Fruit fly (Drosophila melanogaster) whole organism, embryonic: ENCODE data around the gene PIG-Q.
A peak's percentile ranks its signal among the peaks of the same experiment; 100 is the strongest.

ENCODE experiments used
- Aef1 ChIP-seq: fragments of 200-800 bp; sonication (Bioruptor generic); IDR thresholded peaks from 3 replicates; pipeline ENCODE4 v1.3.6; 2022; ENCODE audit warnings: missing biosample characterization, missing genetic modification characterization
- Antp ChIP-seq: fragments of 200-800 bp; sonication (Bioruptor generic); optimal IDR thresholded peaks from 3 replicates; lab custom pipeline; 2016; ENCODE audit warnings: missing biosample characterization, missing genetic modification characterization
- BEAF-32 ChIP-seq: fragments of 200-800 bp; sonication (Bioruptor generic); optimal IDR thresholded peaks from 3 replicates; lab custom pipeline; 2017; ENCODE audit warnings: missing biosample characterization, missing genetic modification characterization, mild to moderate bottlenecking, moderate library complexity, missing genetic modification reagents
- Bgb ChIP-seq: fragments of 200-800 bp; sonication (Bioruptor generic); IDR thresholded peaks from 2 replicates; pipeline ENCODE4 v1.3.6; 2022; ENCODE audit warnings: missing biosample characterization, missing genetic modification characterization; ENCODE audit not compliant: partially characterized antibody
- CG10543 ChIP-seq: fragments of 200-800 bp; sonication (Bioruptor generic); optimal IDR thresholded peaks from 3 replicates; lab custom pipeline; 2017; ENCODE audit warnings: missing biosample characterization, mild to moderate bottlenecking, missing genetic modification characterization, moderate library complexity
- CG12104 ChIP-seq: fragments of 200-800 bp; sonication (Bioruptor generic); optimal IDR thresholded peaks from 3 replicates; lab custom pipeline; 2016; ENCODE audit warnings: missing biosample characterization, missing genetic modification characterization
- CG12769 ChIP-seq: fragments of 200-800 bp; sonication (Bioruptor generic); optimal IDR thresholded peaks from 2 replicates; lab custom pipeline; 2019; ENCODE audit warnings: missing biosample characterization, mild to moderate bottlenecking, missing genetic modification characterization, moderate library complexity
- CG14860 ChIP-seq: fragments of 200-800 bp; sonication (Bioruptor generic); IDR thresholded peaks from 3 replicates; pipeline ENCODE4 v1.3.6; 2022; ENCODE audit warnings: missing biosample characterization, missing genetic modification characterization; ENCODE audit not compliant: partially characterized antibody
- CG14965 ChIP-seq: fragments of 200-800 bp; sonication (Bioruptor generic); optimal IDR thresholded peaks from 2 replicates; lab custom pipeline; 2016; ENCODE audit warnings: missing biosample characterization, missing genetic modification characterization, borderline replicate concordance
- CG17328 ChIP-seq: fragments of 200-800 bp; sonication (Bioruptor generic); IDR thresholded peaks from 2 replicates; pipeline ENCODE4 v1.3.6; 2022; ENCODE audit warnings: missing biosample characterization, missing genetic modification characterization
- CG17359 ChIP-seq: fragments of 200-800 bp; sonication (Bioruptor generic); optimal IDR thresholded peaks from 3 replicates; lab custom pipeline; 2018; ENCODE audit warnings: missing biosample characterization, mild to moderate bottlenecking, missing genetic modification characterization, moderate library complexity
- CG2116 ChIP-seq: fragments of 200-800 bp; sonication (Bioruptor generic); optimal IDR thresholded peaks from 3 replicates; lab custom pipeline; 2018; ENCODE audit warnings: missing biosample characterization, mild to moderate bottlenecking, missing genetic modification characterization
- CG34376 ChIP-seq: fragments of 200-800 bp; sonication (Bioruptor generic); optimal IDR thresholded peaks from 2 replicates; lab custom pipeline; 2018; ENCODE audit warnings: missing biosample characterization, mild to moderate bottlenecking, missing genetic modification characterization
- CG6765 ChIP-seq: fragments of 200-800 bp; sonication (Bioruptor generic); optimal IDR thresholded peaks from 3 replicates; lab custom pipeline; 2017; ENCODE audit warnings: missing biosample characterization, mild to moderate bottlenecking, missing genetic modification characterization
- CG6791 ChIP-seq: fragments of 200-800 bp; sonication (Bioruptor generic); IDR thresholded peaks from 3 replicates; pipeline ENCODE4 v1.3.6; 2022; ENCODE audit warnings: missing biosample characterization, missing genetic modification characterization; ENCODE audit not compliant: partially characterized antibody
- CG6854 ChIP-seq: fragments of 200-800 bp; sonication (Bioruptor generic); optimal IDR thresholded peaks from 3 replicates; lab custom pipeline; 2017; ENCODE audit warnings: missing biosample characterization, mild to moderate bottlenecking, missing genetic modification characterization
- CG8478 ChIP-seq: fragments of >200 bp; optimal IDR thresholded peaks from 2 replicates; lab custom pipeline; 2018
- Camta ChIP-seq: fragments of 200-800 bp; sonication (Bioruptor generic); optimal IDR thresholded peaks from 2 replicates; lab custom pipeline; 2016; ENCODE audit warnings: missing biosample characterization, missing genetic modification characterization
- D19A ChIP-seq: fragments of 200-800 bp; optimal IDR thresholded peaks from 3 replicates; lab custom pipeline; 2019; ENCODE audit warnings: missing biosample characterization, mild to moderate bottlenecking, missing genetic modification characterization, moderate library complexity
- Dref ChIP-seq: fragments of 200-800 bp; sonication (Bioruptor generic); IDR thresholded peaks from 2 replicates; pipeline ENCODE4 v1.3.6; 2022; ENCODE audit warnings: missing biosample characterization, missing genetic modification characterization
- Ets97D ChIP-seq: fragments of 200-800 bp; sonication (Bioruptor generic); optimal IDR thresholded peaks from 3 replicates; lab custom pipeline; 2016; ENCODE audit warnings: missing biosample characterization, missing genetic modification characterization
- GATAe ChIP-seq: fragments of 200-800 bp; sonication (Bioruptor generic); conservative IDR thresholded peaks from 2 replicates; pipeline ENCODE4 v1.3.6; 2022; ENCODE audit warnings: missing biosample characterization, missing genetic modification characterization
- MBD-R2 ChIP-seq: fragments of 200-800 bp; sonication (Bioruptor generic); IDR thresholded peaks from 2 replicates; pipeline ENCODE4 v1.3.6; 2022; ENCODE audit warnings: missing biosample characterization, missing genetic modification characterization
- MESR4 ChIP-seq: fragments of 200-800 bp; sonication (Bioruptor generic); optimal IDR thresholded peaks from 2 replicates; lab custom pipeline; 2018; ENCODE audit warnings: missing biosample characterization, mild to moderate bottlenecking, missing genetic modification characterization, moderate library complexity
- Opbp ChIP-seq: fragments of 200-800 bp; sonication (Bioruptor generic); IDR thresholded peaks from 3 replicates; pipeline ENCODE4 v1.3.6; 2022; ENCODE audit warnings: missing biosample characterization, missing genetic modification characterization; ENCODE audit not compliant: partially characterized antibody
- Rfx ChIP-seq: fragments of 200-800 bp; sonication (Bioruptor generic); IDR thresholded peaks from 2 replicates; pipeline ENCODE4 v1.3.6; 2022; ENCODE audit warnings: missing biosample characterization, missing genetic modification characterization
- Xrp1 ChIP-seq: fragments of 200-800 bp; sonication (Bioruptor generic); IDR thresholded peaks from 2 replicates; pipeline ENCODE4 v1.3.6; 2022; ENCODE audit warnings: missing biosample characterization, missing genetic modification characterization
- YL-1 ChIP-seq: fragments of 200-800 bp; sonication (Bioruptor generic); optimal IDR thresholded peaks from 3 replicates; lab custom pipeline; 2017; ENCODE audit warnings: missing biosample characterization, mild to moderate bottlenecking, missing genetic modification characterization
- abd-A ChIP-seq: fragments of 200-800 bp; sonication (Bioruptor generic); optimal IDR thresholded peaks from 3 replicates; lab custom pipeline; 2019; ENCODE audit warnings: missing biosample characterization, mild to moderate bottlenecking, missing genetic modification characterization, moderate library complexity
- dm ChIP-seq: fragments of 200-800 bp; sonication (Bioruptor generic); optimal IDR thresholded peaks from 3 replicates; lab custom pipeline; 2016; ENCODE audit warnings: missing biosample characterization, missing genetic modification characterization
- dmrt99B ChIP-seq: fragments of 200-800 bp; sonication (Bioruptor generic); optimal IDR thresholded peaks from 2 replicates; lab custom pipeline; 2018; ENCODE audit warnings: missing biosample characterization, mild to moderate bottlenecking, missing genetic modification characterization, moderate library complexity
- ewg ChIP-seq: fragments of 200-800 bp; sonication (Bioruptor generic); optimal IDR thresholded peaks from 3 replicates; lab custom pipeline; 2017; ENCODE audit warnings: mild to moderate bottlenecking, missing biosample characterization, missing genetic modification reagents, missing genetic modification characterization
- grn ChIP-seq: fragments of 200-800 bp; sonication (Bioruptor generic); optimal IDR thresholded peaks from 3 replicates; lab custom pipeline; 2017; ENCODE audit warnings: missing biosample characterization, missing genetic modification characterization
- hkb ChIP-seq, 2 experiments: fragments of 200-800 bp in 1 of 2; fragments of >200 bp in 1 of 2; sonication (Bioruptor generic) in 1 of 2; IDR thresholded peaks in 1 of 2; optimal IDR thresholded peaks in 1 of 2; 2 replicates each; pipeline versions ENCODE4 v1.3.6 to Lab custom; 2017 to 2022; ENCODE audit warnings: missing biosample characterization in 1 of 2, missing genetic modification characterization in 1 of 2
- hth ChIP-seq: fragments of >200 bp; optimal IDR thresholded peaks from 2 replicates; lab custom pipeline; 2017; ENCODE audit warnings: inconsistent platforms
- kni ChIP-seq: fragments of 200-800 bp; sonication (Bioruptor generic); optimal IDR thresholded peaks from 3 replicates; lab custom pipeline; 2017; ENCODE audit warnings: mild to moderate bottlenecking, missing biosample characterization, missing genetic modification reagents, missing genetic modification characterization
- mld ChIP-seq: fragments of 200-800 bp; sonication (Bioruptor generic); IDR thresholded peaks from 3 replicates; pipeline ENCODE4 v1.3.6; 2022; ENCODE audit warnings: missing biosample characterization, missing genetic modification characterization; ENCODE audit not compliant: partially characterized antibody
- nom ChIP-seq: fragments of 200-800 bp; sonication (Bioruptor generic); optimal IDR thresholded peaks from 2 replicates; lab custom pipeline; 2017; ENCODE audit warnings: missing biosample characterization, missing genetic modification characterization, mild to moderate bottlenecking, moderate library complexity, missing genetic modification reagents
- peb ChIP-seq: fragments of 200-800 bp; sonication (Bioruptor generic); IDR thresholded peaks from 2 replicates; pipeline ENCODE4 v1.3.6; 2022; ENCODE audit warnings: missing biosample characterization, missing genetic modification characterization
- pfk ChIP-seq: fragments of 200-800 bp; sonication (Bioruptor generic); optimal IDR thresholded peaks from 2 replicates; lab custom pipeline; 2018; ENCODE audit warnings: missing biosample characterization, mild to moderate bottlenecking, missing genetic modification characterization, moderate library complexity
- run ChIP-seq: fragments of 200-800 bp; sonication (Bioruptor generic); optimal IDR thresholded peaks from 3 replicates; lab custom pipeline; 2018; ENCODE audit warnings: missing biosample characterization, mild to moderate bottlenecking, missing genetic modification characterization
- slou ChIP-seq: fragments of 200-800 bp; sonication (Bioruptor generic); optimal IDR thresholded peaks from 3 replicates; lab custom pipeline; 2016; ENCODE audit warnings: missing biosample characterization, missing genetic modification characterization
- ssp ChIP-seq: fragments of 200-800 bp; sonication (Bioruptor generic); IDR thresholded peaks from 2 replicates; pipeline ENCODE4 v1.3.6; 2022; ENCODE audit warnings: missing biosample characterization, missing genetic modification characterization
- stwl ChIP-seq: fragments of 200-800 bp; sonication (Bioruptor generic); optimal IDR thresholded peaks from 3 replicates; lab custom pipeline; 2018; ENCODE audit warnings: missing biosample characterization, mild to moderate bottlenecking, missing genetic modification characterization, moderate library complexity
- tap ChIP-seq: fragments of 200-800 bp; optimal IDR thresholded peaks from 3 replicates; lab custom pipeline; 2019; ENCODE audit warnings: missing biosample characterization, mild to moderate bottlenecking, missing genetic modification characterization, moderate library complexity
- vvl ChIP-seq: fragments of 200-800 bp; sonication (Bioruptor generic); IDR thresholded peaks from 2 replicates; pipeline ENCODE4 v1.3.6; 2022; ENCODE audit warnings: missing biosample characterization, missing genetic modification characterization
- zen ChIP-seq: fragments of 200-800 bp; sonication (Bioruptor generic); optimal IDR thresholded peaks from 3 replicates; lab custom pipeline; 2018; ENCODE audit warnings: missing biosample characterization, mild to moderate bottlenecking, missing genetic modification characterization, moderate library complexity

PIG-Q gene

DNA sequence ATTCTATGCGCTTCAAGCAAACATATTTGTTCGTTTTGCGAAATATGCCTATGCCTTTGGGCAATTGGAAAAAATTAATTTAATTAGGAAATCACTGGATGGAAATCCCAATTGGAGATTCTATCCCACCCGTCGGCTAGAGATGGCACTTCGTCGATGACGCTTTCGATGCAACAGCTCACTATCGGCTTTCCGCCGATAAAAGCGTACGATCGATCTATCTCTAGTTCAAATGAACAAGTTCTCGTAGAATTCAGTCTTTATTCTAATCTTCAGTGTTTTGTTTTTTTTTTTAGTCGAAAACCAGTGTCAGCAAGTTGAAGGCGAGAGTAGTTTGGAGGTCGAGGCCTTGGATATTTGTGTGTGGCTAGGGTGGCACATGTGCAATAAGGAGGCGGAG is 35.9 kb upstream of the PIG-Q start, which contains the start of the genes CG9917 and CG32579 (continued):
- peak; percentile 71; the same call in 2 of the 3 replicates for TF ChIP-seq mld (GFP tag; lab: Robert Waterston, UW)
- TF ChIP-seq CG2116, result peak; percentile 96
- peak; percentile 55 for TF ChIP-seq Ets97D (GFP tag; lab: Kevin White, UChicago)
- TF ChIP-seq CG34376 (GFP tag; lab: Kevin White, UChicago), result peak; percentile 13
- TF ChIP-seq MESR4 (GFP tag; lab: Kevin White, UChicago), result peak; percentile 34
- peak; percentile 86 for TF ChIP-seq CG6791 (GFP tag; lab: Robert Waterston, UW)
- peak; percentile 19 for TF ChIP-seq YL-1 (GFP tag; lab: Kevin White, UChicago)
- peak; percentile 23 for TF ChIP-seq zen
- peak; percentile 31; the same call in 1 of the 2 replicates for TF ChIP-seq CG17328 (GFP tag; lab: Robert Waterston, UW)
- TF ChIP-seq grn, result peak; percentile 7
- peak; percentile 59 for TF ChIP-seq pfk (GFP tag; lab: Kevin White, UChicago)
- TF ChIP-seq CG14860 (GFP tag; lab: Robert Waterston, UW), result peak; percentile 68; the same call in 2 of the 3 replicates
- TF ChIP-seq MBD-R2 (GFP tag; lab: Robert Waterston, UW), result peak; percentile 84
- peak; percentile 38; the same call in 1 of the 2 replicates for TF ChIP-seq Rfx
- no peak for TF ChIP-seq CG14965 (GFP tag; lab: Kevin White, UChicago)
- TF ChIP-seq CG12769, result peak; percentile 45

DNA sequence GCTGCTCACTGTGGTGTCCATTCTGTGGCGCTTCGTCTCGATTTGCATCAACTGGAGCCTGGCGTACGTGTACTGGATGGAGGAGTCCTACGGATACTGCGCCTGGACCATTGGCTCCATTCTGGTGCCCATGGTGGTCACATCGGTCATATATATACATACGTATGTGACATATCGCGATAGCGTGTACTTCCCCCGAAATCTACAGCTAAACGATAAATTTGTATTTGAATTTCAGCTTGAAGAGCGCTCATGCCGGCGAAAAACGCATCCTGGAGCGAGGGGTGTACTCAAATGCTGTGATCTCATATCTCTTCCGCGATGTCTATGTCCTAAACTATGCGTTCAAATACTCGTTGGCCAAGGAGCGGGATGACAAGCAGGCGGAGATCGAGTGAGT is 35.4 kb upstream of the PIG-Q start:
- no peak for TF ChIP-seq Camta (GFP tag; lab: Kevin White, UChicago)
- no peak for TF ChIP-seq Antp (GFP tag; lab: Kevin White, UChicago)
- TF ChIP-seq Aef1, result no peak
- TF ChIP-seq CG6854, result no peak
- TF ChIP-seq tap, result no peak
- TF ChIP-seq CG6765 (GFP tag; lab: Kevin White, UChicago), result no peak
- no peak for TF ChIP-seq GATAe (GFP tag; lab: Robert Waterston, UW)
- TF ChIP-seq CG8478 (lab: Kevin White, UChicago), result no peak
- no peak for TF ChIP-seq kni (GFP tag; lab: Kevin White, UChicago)
- no peak for TF ChIP-seq CG12104 (GFP tag; lab: Kevin White, UChicago)
- TF ChIP-seq YL-1 (GFP tag; lab: Kevin White, UChicago), result no peak
- TF ChIP-seq peb (GFP tag; lab: Robert Waterston, UW), result no peak

DNA sequence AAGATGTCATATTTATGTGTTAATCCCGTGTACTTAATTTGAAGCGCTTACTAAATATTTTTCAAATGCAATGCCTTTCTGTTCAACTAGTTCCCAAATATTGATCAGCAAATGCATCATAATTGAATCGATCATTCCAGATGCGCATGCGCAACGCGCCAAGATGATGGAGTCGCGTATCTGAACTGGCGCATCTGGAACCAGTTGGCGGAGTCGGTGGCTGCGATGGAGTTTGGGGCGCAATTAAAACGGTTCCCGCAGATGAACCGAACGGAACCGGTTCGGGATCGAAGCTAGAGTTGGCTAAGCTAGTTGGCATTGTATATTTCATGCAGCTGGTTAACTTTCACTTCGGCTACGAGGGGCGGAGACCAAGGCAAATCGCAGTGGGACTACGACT is 33.5 kb upstream of the PIG-Q start, which contains the start of gene CalpC:
TSS of gene CalpC (plus strand) at position 292 of the 400 bp plus-strand sequence.
- TF ChIP-seq stwl (tag; lab: Kevin White, UChicago) (peak; percentile 15), ewg (GFP tag; lab: Kevin White, UChicago) (peak; percentile 39), nom (peak; percentile 18), CG6854 (no peak), Bgb (GFP tag; lab: Robert Waterston, UW) (peak; percentile 38; the same call in 1 of the 2 replicates), slou (no peak), CG2116 (peak; percentile 3), Opbp (GFP tag; lab: Robert Waterston, UW) (peak; percentile 56; the same call in 1 of the 3 replicates), BEAF-32 (GFP tag; lab: Kevin White, UChicago) (peak; percentile 31), CG17359 (tag; lab: Kevin White, UChicago) (no peak), Dref (GFP tag; lab: Robert Waterston, UW) (peak; percentile 36; the same call in 1 of the 2 replicates), run (tag; lab: Kevin White, UChicago) (no peak), hkb (optimal IDR thresholded peaks at IDR 0.05; lab: Kevin White, UChicago) (no peak), hkb (GFP tag; IDR thresholded peaks at IDR 0.05; lab: Robert Waterston, UW) (no peak), hth (lab: Kevin White, UChicago) (no peak), dm (GFP tag; lab: Kevin White, UChicago) (no peak), abd-A (peak; percentile 39), ssp (GFP tag; lab: Robert Waterston, UW) (no peak), D19A (tag; lab: Kevin White, UChicago) (no peak), Xrp1 (GFP tag; lab: Robert Waterston, UW) (no peak), MESR4 (GFP tag; lab: Kevin White, UChicago) (peak; percentile 33), dmrt99B (no peak), CG10543 (GFP tag; lab: Kevin White, UChicago) (no peak), vvl (GFP tag; lab: Robert Waterston, UW) (0 out of 2 replicates have a peak, but pooled peaks have one; percentile 15)
